Worm (Caenorhabditis elegans): ENCODE data around the gene srz-60.

Gene srz-60

ce11 chrIV:3439354-3439753, 10.7 kb downstream of the srz-60 start, which contains the start of gene grd-3 (continued):
- TF ChIP-seq ztf-11 (tag; optimal IDR thresholded peaks at IDR 0.05) (no peak), unc-86 (tag; optimal IDR thresholded peaks at IDR 0.05) (no peak), nhr-85 (tag) (peak; percentile 95)

ce11 chrIV:3440848-3441247, 12.1 kb downstream of the srz-60 start, which contains the start of gene grd-10:
Gene grd-10 (plus strand): TSS chrIV:3441055.
- TF ChIP-seq nhr-20 (tag; optimal IDR thresholded peaks at IDR 0.05): peak; percentile 33
- TF ChIP-seq nhr-85 (tag): peak; percentile 91
- TF ChIP-seq unc-98 (GFP tag; IDR thresholded peaks at IDR 0.05): no peak

ce11 chrIV:3442513-3442912, 13.8 kb downstream of the srz-60 start:
- TF ChIP-seq dpl-1 (GFP tag; optimal IDR thresholded peaks at IDR 0.05) (no peak), ztf-4 (tag; optimal IDR thresholded peaks at IDR 0.05) (no peak), hlh-4 (tag; optimal IDR thresholded peaks at IDR 0.05) (no peak), fkh-4 (tag; optimal IDR thresholded peaks at IDR 0.05; ENCODE audit: borderline replicate concordance) (no peak), nhr-20 (tag; optimal IDR thresholded peaks at IDR 0.05) (no peak), hpl-2 (GFP tag; optimal IDR thresholded peaks at IDR 0.05) (no peak), alr-1 (tag; optimal IDR thresholded peaks at IDR 0.05; ENCODE audit: borderline replicate concordance) (no peak), nhr-77 (tag; optimal IDR thresholded peaks at IDR 0.05) (no peak), blmp-1 (tag; optimal IDR thresholded peaks at IDR 0.05) (no peak), ceh-82 (tag; optimal IDR thresholded peaks at IDR 0.05) (no peak)

ce11 chrIV:3444101-3444500, 15.4 kb downstream of the srz-60 start, which contains the start of gene F09D12.2:
Gene F09D12.2 (minus strand): TSS chrIV:3444201.
- TF ChIP-seq C16A3.4 (tag; optimal IDR thresholded peaks at IDR 0.05): no peak
- no peak for TF ChIP-seq unc-86 (tag; optimal IDR thresholded peaks at IDR 0.05)
- no peak for TF ChIP-seq xbp-1 (tag; optimal IDR thresholded peaks at IDR 0.05)
- TF ChIP-seq ceh-88 (GFP tag; IDR thresholded peaks at IDR 0.05): no peak
- no peak for TF ChIP-seq snu-23 (GFP tag; optimal IDR thresholded peaks at IDR 0.05)
- TF ChIP-seq aha-1 (tag; optimal IDR thresholded peaks at IDR 0.05): no peak
- no peak for TF ChIP-seq nhr-28 (tag; optimal IDR thresholded peaks at IDR 0.05)
- no peak for TF ChIP-seq lin-13 (GFP tag; optimal IDR thresholded peaks at IDR 0.05)
- TF ChIP-seq zag-1 (tag; optimal IDR thresholded peaks at IDR 0.05): no peak
- TF ChIP-seq fkh-8 (tag; optimal IDR thresholded peaks at IDR 0.05): no peak
- TF ChIP-seq mdl-1 (tag; optimal IDR thresholded peaks at IDR 0.05): no peak
- no peak for TF ChIP-seq tlp-1 (tag; optimal IDR thresholded peaks at IDR 0.05)

ce11 chrIV:3444614-3445013, 15.9 kb downstream of the srz-60 start, which contains the start of gene F58E2.5:
Gene F58E2.5 (plus strand): TSS chrIV:3444914.
- TF ChIP-seq elt-3 (tag; optimal IDR thresholded peaks at IDR 0.05): no peak
- no peak for TF ChIP-seq ceh-90 (tag; optimal IDR thresholded peaks at IDR 0.05)
- TF ChIP-seq alr-1 (tag; optimal IDR thresholded peaks at IDR 0.05; ENCODE audit: borderline replicate concordance): no peak
- no peak for TF ChIP-seq mef-2 (tag; optimal IDR thresholded peaks at IDR 0.05)
- TF ChIP-seq F16B12.6 (tag; optimal IDR thresholded peaks at IDR 0.05): no peak
- TF ChIP-seq irx-1 (tag; optimal IDR thresholded peaks at IDR 0.05): no peak
- no peak for TF ChIP-seq unc-30 (tag; optimal IDR thresholded peaks at IDR 0.05)

ce11 chrIV:3447350-3447749, 18.6 kb downstream of the srz-60 start:
- no peak for TF ChIP-seq grh-1 (GFP tag; IDR thresholded peaks at IDR 0.05)
- no peak for TF ChIP-seq hpl-2 (GFP tag; optimal IDR thresholded peaks at IDR 0.05)
- no peak for TF ChIP-seq tlp-1 (tag; optimal IDR thresholded peaks at IDR 0.05)
- no peak for TF ChIP-seq vab-15 (tag; optimal IDR thresholded peaks at IDR 0.05)
- TF ChIP-seq alr-1 (tag; optimal IDR thresholded peaks at IDR 0.05; ENCODE audit: borderline replicate concordance): no peak
- no peak for TF ChIP-seq ceh-63 (GFP tag; optimal IDR thresholded peaks at IDR 0.05)
- no peak for TF ChIP-seq unc-130 (tag; optimal IDR thresholded peaks at IDR 0.05)
- TF ChIP-seq lsy-2 (tag; optimal IDR thresholded peaks at IDR 0.05): no peak
- TF ChIP-seq jun-1 (tag; optimal IDR thresholded peaks at IDR 0.05): no peak
- TF ChIP-seq unc-86 (tag; optimal IDR thresholded peaks at IDR 0.05): no peak
- no peak for TF ChIP-seq swsn-7 (tag; optimal IDR thresholded peaks at IDR 0.05)
- TF ChIP-seq hlh-17 (GFP tag; optimal IDR thresholded peaks at IDR 0.05; ENCODE audit: borderline replicate concordance): no peak
